Worm (Caenorhabditis elegans): ENCODE data around the gene nspb-7.

Gene nspb-7

ce11 chrII:14600852-14601313 is 22.8 kb downstream of the nspb-7 start, which contains the start of gene tps-2:
tps-2 (plus strand) TSS chrII:14600902.
- TF ChIP-seq dmd-4 (tag; optimal IDR thresholded peaks at IDR 0.05) (no peak), ama-1 (optimal IDR thresholded peaks at IDR 0.05) (peak; percentile 60), snpc-4 (tag; optimal IDR thresholded peaks at IDR 0.05) (no peak)

- TF ChIP-seq nhr-21 (tag; optimal IDR thresholded peaks at IDR 0.05) (no peak), nhr-129 (tag; optimal IDR thresholded peaks at IDR 0.05) (no peak), nhr-11 (tag; optimal IDR thresholded peaks at IDR 0.05) (no peak), peb-1 (tag; optimal IDR thresholded peaks at IDR 0.05) (no peak), mbf-1 (tag; optimal IDR thresholded peaks at IDR 0.05) (no peak), F13H6.1 (tag; optimal IDR thresholded peaks at IDR 0.05) (no peak), unc-55 (GFP tag; optimal IDR thresholded peaks at IDR 0.05) (no peak), ZK546.5 (tag; optimal IDR thresholded peaks at IDR 0.05) (no peak), lin-39 (tag; optimal IDR thresholded peaks at IDR 0.05) (no peak), gmeb-1 (tag; optimal IDR thresholded peaks at IDR 0.05) (no peak), sma-9 (GFP tag; optimal IDR thresholded peaks at IDR 0.05) (no peak), sma-9 (tag; optimal IDR thresholded peaks at IDR 0.05) (no peak), nhr-6 (tag; optimal IDR thresholded peaks at IDR 0.05) (no peak), nhr-77 (tag; optimal IDR thresholded peaks at IDR 0.05) (no peak), unc-39 (tag; optimal IDR thresholded peaks at IDR 0.05) (no peak), nhr-10 (tag; optimal IDR thresholded peaks at IDR 0.05) (no peak), unc-62 (GFP tag; optimal IDR thresholded peaks at IDR 0.05) (no peak)
These were observed 24.6 kb downstream of the nspb-7 start for ce11 chrII:14602735-14603134.

ce11 chrII:14604261-14604660 is 26.1 kb downstream of the nspb-7 start:
- TF ChIP-seq skn-1 (tag; optimal IDR thresholded peaks at IDR 0.05) (no peak), ama-1 (optimal IDR thresholded peaks at IDR 0.05) (no peak), lin-11 (tag; optimal IDR thresholded peaks at IDR 0.05) (no peak), ztf-4 (tag; optimal IDR thresholded peaks at IDR 0.05) (no peak), nhr-237 (tag; optimal IDR thresholded peaks at IDR 0.05) (no peak), dmd-4 (tag; optimal IDR thresholded peaks at IDR 0.05) (no peak), elt-3 (tag; optimal IDR thresholded peaks at IDR 0.05) (no peak), unc-39 (tag; optimal IDR thresholded peaks at IDR 0.05) (no peak), unc-55 (GFP tag; optimal IDR thresholded peaks at IDR 0.05) (no peak)

- TF ChIP-seq unc-62 (GFP tag; optimal IDR thresholded peaks at IDR 0.05) (no peak), nhr-6 (tag; optimal IDR thresholded peaks at IDR 0.05) (peak; percentile 11)
These were observed 26.9 kb downstream of the nspb-7 start for ce11 chrII:14605026-14605425.

- TF ChIP-seq F13H6.1 (tag; optimal IDR thresholded peaks at IDR 0.05) (no peak), Y55F3AM.14 (GFP tag; optimal IDR thresholded peaks at IDR 0.05) (no peak), ceh-16 (tag; optimal IDR thresholded peaks at IDR 0.05) (peak; percentile 31), blmp-1 (tag; optimal IDR thresholded peaks at IDR 0.05; ENCODE audit: insufficient read depth) (no peak), ama-1 (optimal IDR thresholded peaks at IDR 0.05) (peak; percentile 53), unc-55 (GFP tag; optimal IDR thresholded peaks at IDR 0.05) (no peak)
These were observed 27.4 kb downstream of the nspb-7 start, which contains the start of gene F19H8.2 for ce11 chrII:14605479-14605878. F19H8.2 (minus strand) TSS chrII:14605869.

- TF ChIP-seq ZK546.5 (tag; optimal IDR thresholded peaks at IDR 0.05) (no peak), alr-1 (tag; optimal IDR thresholded peaks at IDR 0.05) (no peak), blmp-1 (tag; optimal IDR thresholded peaks at IDR 0.05; ENCODE audit: insufficient read depth) (no peak), nhr-23 (tag; optimal IDR thresholded peaks at IDR 0.05) (no peak), ceh-16 (tag; optimal IDR thresholded peaks at IDR 0.05) (no peak), crh-2 (tag; optimal IDR thresholded peaks at IDR 0.05) (no peak), sem-4 (tag; optimal IDR thresholded peaks at IDR 0.05) (no peak), nhr-12 (tag; optimal IDR thresholded peaks at IDR 0.05) (no peak), lin-39 (tag; optimal IDR thresholded peaks at IDR 0.05) (no peak)
These were observed 28.1 kb downstream of the nspb-7 start, which contains the start of gene arl-3 for ce11 chrII:14606172-14606571. arl-3 (plus strand) TSS chrII:14606472.

Data from whole organism, L2 larva.